Fruit fly (Drosophila melanogaster) whole organism, embryonic: ENCODE data around the gene CG5056.

Experiments used
- CG10267 ChIP-seq: fragments of 200-800 bp; sonication (Bioruptor generic); optimal IDR thresholded peaks from 2 replicates; lab custom pipeline; 2018; ENCODE audit warnings: missing biosample characterization, mild to moderate bottlenecking, missing genetic modification characterization, moderate library complexity
- CG18476 ChIP-seq: fragments of 200-800 bp; sonication (Bioruptor generic); optimal IDR thresholded peaks from 2 replicates; lab custom pipeline; 2016; ENCODE audit warnings: missing biosample characterization, mild to moderate bottlenecking, missing genetic modification characterization
- CG3995 ChIP-seq: fragments of 200-800 bp; sonication (Bioruptor generic); optimal IDR thresholded peaks from 3 replicates; lab custom pipeline; 2016; ENCODE audit warnings: missing biosample characterization, missing genetic modification characterization
- CG7839 ChIP-seq: fragments of 200-800 bp; sonication (Bioruptor generic); optimal IDR thresholded peaks from 3 replicates; lab custom pipeline; 2018; ENCODE audit warnings: missing biosample characterization, mild to moderate bottlenecking, missing genetic modification characterization, moderate library complexity
- Dek ChIP-seq: fragments of 200-800 bp; sonication (Bioruptor generic); optimal IDR thresholded peaks from 3 replicates; lab custom pipeline; 2019; ENCODE audit warnings: missing biosample characterization, mild to moderate bottlenecking, missing genetic modification characterization, moderate library complexity
- Fer3 ChIP-seq: fragments of 200-800 bp; sonication (Bioruptor generic); optimal IDR thresholded peaks from 2 replicates; lab custom pipeline; 2018; ENCODE audit warnings: missing biosample characterization, mild to moderate bottlenecking, missing genetic modification characterization, moderate library complexity
- HLH4C ChIP-seq: fragments of 200-800 bp; sonication (Bioruptor generic); IDR thresholded peaks from 3 replicates; pipeline ENCODE4 v1.3.6; 2022; ENCODE audit warnings: missing biosample characterization, missing genetic modification characterization; ENCODE audit not compliant: partially characterized antibody
- HmgZ ChIP-seq: fragments of 200-800 bp; sonication (Bioruptor generic); optimal IDR thresholded peaks from 2 replicates; lab custom pipeline; 2018; ENCODE audit warnings: missing biosample characterization, mild to moderate bottlenecking, missing genetic modification characterization
- abd-A ChIP-seq: fragments of 200-800 bp; sonication (Bioruptor generic); optimal IDR thresholded peaks from 3 replicates; lab custom pipeline; 2019; ENCODE audit warnings: missing biosample characterization, mild to moderate bottlenecking, missing genetic modification characterization, moderate library complexity
- hb ChIP-seq: fragments of 200-800 bp; sonication (Bioruptor generic); IDR thresholded peaks from 3 replicates; pipeline ENCODE4 v1.3.6; 2022; ENCODE audit warnings: missing biosample characterization, missing genetic modification characterization; ENCODE audit not compliant: partially characterized antibody
- sisA ChIP-seq: fragments of 200-800 bp; sonication (Bioruptor generic); IDR thresholded peaks from 2 replicates; pipeline ENCODE4 v1.3.6; 2022; ENCODE audit warnings: missing biosample characterization, missing genetic modification characterization
- slp2 ChIP-seq: fragments of 200-800 bp; sonication (Bioruptor generic); optimal IDR thresholded peaks from 2 replicates; lab custom pipeline; 2016; ENCODE audit warnings: missing biosample characterization, missing genetic modification characterization
- unpg ChIP-seq: fragments of 200-800 bp; sonication (Bioruptor generic); optimal IDR thresholded peaks from 3 replicates; lab custom pipeline; 2018; ENCODE audit warnings: missing biosample characterization, mild to moderate bottlenecking, missing genetic modification characterization, moderate library complexity

The CG5056 gene

DNA sequence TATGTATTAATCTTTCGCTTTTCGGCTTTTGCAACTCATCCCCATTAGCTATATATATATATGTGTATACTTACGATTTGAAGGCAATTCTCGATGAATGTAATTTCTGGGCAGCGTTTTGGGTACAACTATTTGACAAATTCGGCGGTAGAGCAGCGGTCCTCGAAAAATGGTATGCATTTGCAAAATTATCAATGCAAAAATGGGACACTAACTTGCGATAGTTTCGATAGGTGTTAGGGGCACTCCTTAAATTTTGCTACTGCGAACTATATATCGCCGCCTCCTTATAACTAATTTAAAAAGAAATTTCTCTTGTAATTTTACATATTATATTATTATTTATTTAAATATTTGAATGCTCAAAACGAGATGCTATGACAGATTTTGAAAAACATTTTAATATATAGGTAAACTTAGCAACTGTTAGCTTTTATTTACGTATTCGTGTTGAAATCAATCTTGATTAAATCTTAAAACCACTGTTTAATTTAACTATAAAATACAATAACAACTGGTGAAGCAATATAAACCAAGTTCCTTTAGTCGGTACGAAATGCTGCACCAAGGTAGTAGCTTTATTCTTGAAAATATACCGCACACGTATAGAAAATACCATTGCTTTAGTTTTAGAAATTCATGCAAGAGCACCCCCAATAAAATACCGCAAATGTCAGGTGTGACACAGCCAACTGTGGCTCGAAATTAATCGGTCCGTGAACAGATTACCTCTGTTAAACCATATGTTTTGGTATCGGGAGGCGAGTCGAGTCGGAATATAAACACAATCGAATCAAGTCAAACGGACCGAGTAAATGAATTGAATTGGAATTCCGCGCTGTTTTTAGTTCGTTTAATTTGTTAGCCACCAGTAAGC is 47.0 kb downstream of the CG5056 start, which contains the start of the genes CG5355 and Klp31E (continued):
- TF ChIP-seq hb (no peak), Dek (tag; lab: Kevin White, UChicago) (no peak), slp2 (GFP tag; lab: Kevin White, UChicago) (peak; percentile 37), sisA (GFP tag; lab: Robert Waterston, UW) (no peak), unpg (GFP tag; lab: Kevin White, UChicago) (peak; percentile 48), CG7839 (tag; lab: Kevin White, UChicago) (peak; percentile 74), Fer3 (peak; percentile 49), CG3995 (GFP tag; lab: Kevin White, UChicago) (peak; percentile 10), CG10267 (tag; lab: Kevin White, UChicago) (peak; percentile 72), HmgZ (tag; lab: Kevin White, UChicago) (peak; percentile 25), CG18476 (GFP tag; lab: Kevin White, UChicago) (peak; percentile 33), abd-A (tag; lab: Kevin White, UChicago) (no peak), HLH4C (GFP tag; lab: Robert Waterston, UW) (peak; percentile 65)
